Fruit fly (Drosophila melanogaster): Measurements from ENCODE around the gene slx1.

slx1 gene

DNA sequence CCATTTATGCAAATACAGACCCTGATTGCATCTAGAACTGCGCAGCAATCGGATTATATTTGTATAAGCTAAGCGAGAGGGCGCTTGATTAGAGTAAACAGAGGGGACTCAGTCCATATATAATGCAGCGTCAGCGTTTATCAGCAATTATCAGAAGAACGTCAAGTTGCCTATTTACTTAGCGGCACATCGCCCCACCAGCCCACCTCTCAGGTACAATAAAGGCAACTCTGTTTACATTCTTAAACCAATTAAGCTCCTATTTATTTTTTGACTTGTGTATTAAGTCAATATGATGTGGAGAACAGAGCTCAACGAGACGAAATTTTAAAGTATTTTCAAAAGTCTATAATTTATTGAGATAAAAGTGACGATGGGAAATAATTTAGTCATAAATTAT is 23.2 kb downstream of the slx1 start (continued):
- TF ChIP-seq Atf-2 (GFP tag; optimal IDR thresholded peaks at IDR 0.05) (no peak), Myb (GFP tag; optimal IDR thresholded peaks at IDR 0.05) (peak; percentile 26), gcm (GFP tag; optimal IDR thresholded peaks at IDR 0.05) (peak; percentile 84), stwl (tag; optimal IDR thresholded peaks at IDR 0.05) (peak; percentile 53), CG7556 (GFP tag; optimal IDR thresholded peaks at IDR 0.05) (peak; percentile 81), Hsf (GFP tag; optimal IDR thresholded peaks at IDR 0.05) (no peak), E2f1 (GFP tag; IDR thresholded peaks at IDR 0.05) (peak; percentile 67; the same call in 1 of the 2 replicates), ATbp (GFP tag; optimal IDR thresholded peaks at IDR 0.05) (peak; percentile 99), pita (GFP tag; optimal IDR thresholded peaks at IDR 0.05) (no peak), CG8924 (tag; optimal IDR thresholded peaks at IDR 0.05) (no peak), CG8388 (GFP tag; optimal IDR thresholded peaks at IDR 0.05) (peak; percentile 52), CG13424 (tag; optimal IDR thresholded peaks at IDR 0.05) (peak; percentile 60), Dip3 (GFP tag; optimal IDR thresholded peaks at IDR 0.05) (no peak), HLHmδ (GFP tag; optimal IDR thresholded peaks at IDR 0.05) (peak; percentile 83), CrebB (tag; optimal IDR thresholded peaks at IDR 0.05) (no peak), CG18619 (GFP tag; optimal IDR thresholded peaks at IDR 0.05) (peak; percentile 2), Fer3 (tag; optimal IDR thresholded peaks at IDR 0.05) (peak; percentile 75), CG10654 (GFP tag; optimal IDR thresholded peaks at IDR 0.05) (peak; percentile 91), ash1 (GFP tag; optimal IDR thresholded peaks at IDR 0.05) (no peak), vfl (GFP tag; optimal IDR thresholded peaks at IDR 0.05) (peak; percentile 6), CG34422 (GFP tag; IDR thresholded peaks at IDR 0.05) (peak; percentile 52; the same call in 1 of the 3 replicates), CG32772 (GFP tag; IDR thresholded peaks at IDR 0.05) (peak; percentile 45; the same call in 1 of the 2 replicates), insv (GFP tag; optimal IDR thresholded peaks at IDR 0.05) (no peak), grau (tag; optimal IDR thresholded peaks at IDR 0.05) (no peak), Lhr (GFP tag; optimal IDR thresholded peaks at IDR 0.05) (peak; percentile 3), CG3726 (GFP tag; IDR thresholded peaks at IDR 0.05) (no peak; the same call in 2 of the 3 replicates), inv (GFP tag; IDR thresholded peaks at IDR 0.05; ENCODE audit: partially characterized antibody) (no peak), CG10431 (GFP tag; optimal IDR thresholded peaks at IDR 0.05) (peak; percentile 38), B-H1 (GFP tag; IDR thresholded peaks at IDR 0.05) (peak; percentile 63; the same call in 1 of the 3 replicates), Hr51 (GFP tag; optimal IDR thresholded peaks at IDR 0.05) (no peak), CG6175 (GFP tag; IDR thresholded peaks at IDR 0.05) (peak; percentile 66; the same call in 2 of the 3 replicates), NfI (GFP tag; optimal IDR thresholded peaks at IDR 0.05) (peak; percentile 39), dati (GFP tag; IDR thresholded peaks at IDR 0.05) (0 out of 2 replicates have a peak, but pooled peaks have one; percentile 42), bsh (GFP tag; optimal IDR thresholded peaks at IDR 0.05) (peak; percentile 32 to 75), al (GFP tag; IDR thresholded peaks at IDR 0.05) (no peak; the same call in 1 of the 2 replicates), row (GFP tag; IDR thresholded peaks at IDR 0.05) (no peak), slbo (GFP tag; IDR thresholded peaks at IDR 0.05) (no peak), CG9797 (GFP tag; optimal IDR thresholded peaks at IDR 0.05) (peak; percentile 42), TFAM (GFP tag; optimal IDR thresholded peaks at IDR 0.05) (peak; percentile 78), sim (GFP tag; IDR thresholded peaks at IDR 0.05) (peak; percentile 84), CG6791 (GFP tag; IDR thresholded peaks at IDR 0.05; ENCODE audit: partially characterized antibody) (no peak), Scr (GFP tag; IDR thresholded peaks at IDR 0.05; ENCODE audit: partially characterized antibody) (no peak), D19B (GFP tag; optimal IDR thresholded peaks at IDR 0.05) (no peak), CG11560 (tag; IDR thresholded peaks at IDR 0.05) (peak; percentile 37; the same call in 1 of the 3 replicates), wor (GFP tag; IDR thresholded peaks at IDR 0.05) (no peak), Neu2 (GFP tag; optimal IDR thresholded peaks at IDR 0.05; ENCODE audit: borderline replicate concordance) (no peak), sens-2 (GFP tag; IDR thresholded peaks at IDR 0.05) (no peak), Dfd (GFP tag; optimal IDR thresholded peaks at IDR 0.05) (no peak), CG8765 (GFP tag; IDR thresholded peaks at IDR 0.05) (no peak), CG15011 (GFP tag; optimal IDR thresholded peaks at IDR 0.05) (peak; percentile 83)
